Fruit fly (Drosophila melanogaster) Kc167 (cell line): ENCODE results near the gene CG43175.

ENCODE experiments used
- h ChIP-seq: fragments of >200 bp; optimal IDR thresholded peaks from 3 replicates; lab custom pipeline; 2018; ENCODE audit warnings: missing external identifiers
- psq ChIP-seq: fragments of >200 bp; optimal IDR thresholded peaks from 2 replicates; lab custom pipeline; 2017; ENCODE audit warnings: missing external identifiers
- ttk ChIP-seq: sonication (Bioruptor generic); optimal IDR thresholded peaks from 2 replicates; lab custom pipeline; 2017; ENCODE audit warnings: missing external identifiers

dm6 chr3R:17619726-17620282 is 10.7 kb upstream of the CG43175 start:
- TF ChIP-seq psq (lab: Kevin White, UChicago) = no peak
- no peak for TF ChIP-seq h (lab: Kevin White, UChicago)
- TF ChIP-seq ttk (lab: Kevin White, UChicago) = no peak
